Fruit fly (Drosophila melanogaster) whole organism, embryonic: ENCODE measurements around the gene CG43072.
A peak's percentile ranks its signal among the peaks of the same experiment; 100 is the strongest.

ENCODE experiments used
- Atf-2 ChIP-seq: fragments of 200-800 bp; sonication (Bioruptor generic); optimal IDR thresholded peaks from 2 replicates; lab custom pipeline; 2016; ENCODE audit warnings: missing biosample characterization, missing genetic modification characterization
- Awh ChIP-seq: fragments of 200-800 bp; sonication (Bioruptor generic); IDR thresholded peaks from 2 replicates; pipeline ENCODE4, ENCODE4 v1.3.6; 2022; ENCODE audit warnings: missing biosample characterization, missing genetic modification characterization
- CG10543 ChIP-seq: fragments of 200-800 bp; sonication (Bioruptor generic); optimal IDR thresholded peaks from 3 replicates; lab custom pipeline; 2017; ENCODE audit warnings: missing biosample characterization, mild to moderate bottlenecking, missing genetic modification characterization, moderate library complexity
- CG11247 ChIP-seq: fragments of 200-800 bp; sonication (Bioruptor generic); IDR thresholded peaks from 2 replicates; pipeline ENCODE4 v1.3.6; 2022; ENCODE audit warnings: missing biosample characterization, missing genetic modification characterization
- CG11398 ChIP-seq: fragments of 200-800 bp; sonication (Bioruptor generic); optimal IDR thresholded peaks from 2 replicates; lab custom pipeline; 2016; ENCODE audit warnings: missing biosample characterization, missing genetic modification characterization
- CG12219 ChIP-seq: fragments of 200-800 bp; sonication (Bioruptor generic); optimal IDR thresholded peaks from 3 replicates; lab custom pipeline; 2018; ENCODE audit warnings: missing biosample characterization, mild to moderate bottlenecking, missing genetic modification characterization
- CG12659 ChIP-seq: fragments of 200-800 bp; sonication (Bioruptor generic); optimal IDR thresholded peaks from 3 replicates; lab custom pipeline; 2017; ENCODE audit warnings: mild to moderate bottlenecking, missing biosample characterization, missing genetic modification reagents, missing genetic modification characterization
- CG13287 ChIP-seq: fragments of 200-800 bp; sonication (Bioruptor generic); IDR thresholded peaks from 2 replicates; pipeline ENCODE4 v1.3.6; 2022; ENCODE audit warnings: missing biosample characterization, missing genetic modification characterization; ENCODE audit not compliant: partially characterized antibody
- CG14441 ChIP-seq: fragments of 200-800 bp; sonication (Bioruptor generic); IDR thresholded peaks from 2 replicates; pipeline ENCODE4 v1.3.6; 2022; ENCODE audit warnings: missing biosample characterization, missing genetic modification characterization
- CG15514 ChIP-seq: fragments of 200-800 bp; sonication (Bioruptor generic); optimal IDR thresholded peaks from 3 replicates; lab custom pipeline; 2017; ENCODE audit warnings: missing biosample characterization, missing genetic modification characterization, mild to moderate bottlenecking, moderate library complexity, missing genetic modification reagents
- CG15601 ChIP-seq: fragments of 200-800 bp; sonication (Bioruptor generic); optimal IDR thresholded peaks from 3 replicates; lab custom pipeline; 2019; ENCODE audit warnings: missing biosample characterization, mild to moderate bottlenecking, missing genetic modification characterization, moderate library complexity
- CG16863 ChIP-seq: fragments of 200-800 bp; sonication (Bioruptor generic); optimal IDR thresholded peaks from 3 replicates; lab custom pipeline; 2016; ENCODE audit warnings: missing biosample characterization, missing genetic modification characterization
- CG17802 ChIP-seq: fragments of 200-800 bp; sonication (Bioruptor generic); optimal IDR thresholded peaks from 2 replicates; lab custom pipeline; 2018; ENCODE audit warnings: missing biosample characterization, mild to moderate bottlenecking, missing genetic modification characterization, moderate library complexity
- CG2678 ChIP-seq: fragments of 200-800 bp; sonication (Bioruptor generic); optimal IDR thresholded peaks from 3 replicates; lab custom pipeline; 2019; ENCODE audit warnings: missing biosample characterization, mild to moderate bottlenecking, missing genetic modification characterization, moderate library complexity
- CG30403 ChIP-seq: fragments of 200-800 bp; sonication (Bioruptor generic); optimal IDR thresholded peaks from 3 replicates; lab custom pipeline; 2016; ENCODE audit warnings: missing biosample characterization, missing genetic modification characterization
- CG32767 ChIP-seq: fragments of 200-800 bp; sonication (Bioruptor generic); IDR thresholded peaks from 2 replicates; pipeline ENCODE4 v1.3.6; 2022; ENCODE audit warnings: missing biosample characterization, missing genetic modification characterization
- CG3407 ChIP-seq: fragments of 200-800 bp; sonication (Bioruptor generic); optimal IDR thresholded peaks from 2 replicates; lab custom pipeline; 2018; ENCODE audit warnings: missing biosample characterization, mild to moderate bottlenecking, missing genetic modification characterization
- CG43689 ChIP-seq: fragments of 200-800 bp; sonication (Bioruptor generic); IDR thresholded peaks from 2 replicates; pipeline ENCODE4 v1.3.6; 2022; ENCODE audit warnings: missing biosample characterization, missing genetic modification characterization
- CG4854 ChIP-seq: fragments of 200-800 bp; sonication (Bioruptor generic); optimal IDR thresholded peaks from 2 replicates; lab custom pipeline; 2016; ENCODE audit warnings: missing biosample characterization, missing genetic modification characterization, inconsistent platforms
- CG6254 ChIP-seq: fragments of 200-800 bp; sonication (Bioruptor generic); optimal IDR thresholded peaks from 3 replicates; lab custom pipeline; 2017; ENCODE audit warnings: mild to moderate bottlenecking, missing biosample characterization, missing genetic modification reagents, missing genetic modification characterization
- CG6654 ChIP-seq: fragments of 200-800 bp; sonication (Bioruptor generic); optimal IDR thresholded peaks from 2 replicates; lab custom pipeline; 2017; ENCODE audit warnings: missing biosample characterization, mild to moderate bottlenecking, missing genetic modification characterization
- CG6813 ChIP-seq: fragments of 200-800 bp; sonication (Bioruptor generic); optimal IDR thresholded peaks from 2 replicates; lab custom pipeline; 2017; ENCODE audit warnings: missing biosample characterization, missing genetic modification characterization, mild to moderate bottlenecking, moderate library complexity, missing genetic modification reagents
- CG7963 ChIP-seq: fragments of 200-800 bp; sonication (Bioruptor generic); IDR thresholded peaks from 3 replicates; pipeline ENCODE4 v1.3.6; 2022; ENCODE audit warnings: missing biosample characterization, missing genetic modification characterization; ENCODE audit not compliant: partially characterized antibody
- Dbx ChIP-seq: fragments of 200-800 bp; sonication (Bioruptor generic); IDR thresholded peaks from 3 replicates; pipeline ENCODE4 v1.3.6; 2022; ENCODE audit warnings: missing biosample characterization, missing genetic modification characterization
- Drgx ChIP-seq: fragments of 200-800 bp; sonication (Bioruptor generic); IDR thresholded peaks from 2 replicates; pipeline ENCODE4 v1.3.6; 2022; ENCODE audit warnings: missing biosample characterization, missing genetic modification characterization
- Fer2 ChIP-seq: fragments of 200-800 bp; sonication (Bioruptor generic); optimal IDR thresholded peaks from 2 replicates; lab custom pipeline; 2018; ENCODE audit warnings: missing biosample characterization, mild to moderate bottlenecking, missing genetic modification characterization, moderate library complexity
- H2.0 ChIP-seq: fragments of 200-800 bp; sonication (Bioruptor generic); IDR thresholded peaks from 2 replicates; pipeline ENCODE4 v1.3.6; 2022; ENCODE audit warnings: missing biosample characterization, missing genetic modification characterization
- Hsf ChIP-seq: fragments of 200-800 bp; sonication (Bioruptor generic); optimal IDR thresholded peaks from 3 replicates; lab custom pipeline; 2016; ENCODE audit warnings: missing biosample characterization, missing genetic modification characterization
- Nf-YB ChIP-seq: fragments of 200-800 bp; sonication (Bioruptor generic); optimal IDR thresholded peaks from 3 replicates; lab custom pipeline; 2019; ENCODE audit warnings: missing biosample characterization, mild to moderate bottlenecking, missing genetic modification characterization, moderate library complexity
- NfI ChIP-seq: fragments of 200-800 bp; sonication (Bioruptor generic); optimal IDR thresholded peaks from 3 replicates; lab custom pipeline; 2018; ENCODE audit warnings: missing biosample characterization, mild to moderate bottlenecking, missing genetic modification characterization, moderate library complexity
- Ravus ChIP-seq: fragments of 200-800 bp; sonication (Bioruptor generic); IDR thresholded peaks from 2 replicates; pipeline ENCODE4 v1.3.6; 2022; ENCODE audit warnings: missing biosample characterization, missing genetic modification characterization
- Xbp1 ChIP-seq: fragments of 200-800 bp; sonication (Bioruptor generic); optimal IDR thresholded peaks from 3 replicates; lab custom pipeline; 2016; ENCODE audit warnings: missing biosample characterization, mild to moderate bottlenecking, missing genetic modification characterization
- Xrp1 ChIP-seq: fragments of 200-800 bp; sonication (Bioruptor generic); IDR thresholded peaks from 2 replicates; pipeline ENCODE4 v1.3.6; 2022; ENCODE audit warnings: missing biosample characterization, missing genetic modification characterization
- ato ChIP-seq: fragments of 200-800 bp; sonication (Bioruptor generic); IDR thresholded peaks from 2 replicates; pipeline ENCODE4 v1.3.6; 2022; ENCODE audit warnings: missing biosample characterization, missing genetic modification characterization; ENCODE audit not compliant: partially characterized antibody
- bcd ChIP-seq: fragments of 200-800 bp; sonication (Bioruptor generic); optimal IDR thresholded peaks from 2 replicates; lab custom pipeline; 2017; ENCODE audit warnings: missing biosample characterization, mild to moderate bottlenecking, missing genetic modification characterization
- caup ChIP-seq: fragments of 200-800 bp; sonication (Bioruptor generic); optimal IDR thresholded peaks from 3 replicates; lab custom pipeline; 2017; ENCODE audit warnings: missing biosample characterization, mild to moderate bottlenecking, missing genetic modification characterization, moderate library complexity; ENCODE audit not compliant: severe bottlenecking
- chinmo ChIP-seq: fragments of 200-800 bp; sonication (Bioruptor generic); IDR thresholded peaks from 4 replicates; pipeline ENCODE4 v1.3.6; 2022; ENCODE audit warnings: missing biosample characterization, missing genetic modification characterization; ENCODE audit not compliant: partially characterized antibody
- ci ChIP-seq: fragments of 200-800 bp; sonication (Bioruptor generic); IDR thresholded peaks from 3 replicates; pipeline ENCODE4 v1.3.6; 2022; ENCODE audit warnings: missing biosample characterization, missing genetic modification characterization
- croc ChIP-seq: fragments of 200-800 bp; sonication (Bioruptor generic); conservative IDR thresholded peaks from 3 replicates; pipeline ENCODE4 v1.3.6; 2022; ENCODE audit warnings: missing biosample characterization, missing genetic modification characterization
- da ChIP-seq: fragments of 200-800 bp; sonication (Bioruptor generic); optimal IDR thresholded peaks from 2 replicates; lab custom pipeline; 2016; ENCODE audit warnings: missing biosample characterization, missing genetic modification characterization
- dmrt99B ChIP-seq: fragments of 200-800 bp; sonication (Bioruptor generic); optimal IDR thresholded peaks from 2 replicates; lab custom pipeline; 2018; ENCODE audit warnings: missing biosample characterization, mild to moderate bottlenecking, missing genetic modification characterization, moderate library complexity
- dysf ChIP-seq: fragments of 200-800 bp; sonication (Bioruptor generic); IDR thresholded peaks from 3 replicates; pipeline ENCODE4 v1.3.6; 2022; ENCODE audit warnings: missing biosample characterization, missing genetic modification characterization
- gce ChIP-seq: fragments of 200-800 bp; sonication (Bioruptor generic); IDR thresholded peaks from 3 replicates; pipeline ENCODE4 v1.3.6; 2022; ENCODE audit warnings: missing biosample characterization, missing genetic modification characterization
- ham ChIP-seq: fragments of 200-800 bp; sonication (Bioruptor generic); IDR thresholded peaks from 2 replicates; pipeline ENCODE4 v1.3.6; 2022; ENCODE audit warnings: missing biosample characterization, missing genetic modification characterization
- her ChIP-seq: fragments of 200-800 bp; sonication (Bioruptor generic); optimal IDR thresholded peaks from 2 replicates; lab custom pipeline; 2016; ENCODE audit warnings: missing biosample characterization, missing genetic modification characterization
- kay ChIP-seq: fragments of 200-800 bp; sonication (Bioruptor generic); optimal IDR thresholded peaks from 2 replicates; lab custom pipeline; 2016; ENCODE audit warnings: missing biosample characterization, missing genetic modification characterization
- luna ChIP-seq: fragments of 200-800 bp; sonication (Bioruptor generic); optimal IDR thresholded peaks from 2 replicates; lab custom pipeline; 2016; ENCODE audit warnings: missing biosample characterization, missing genetic modification characterization
- sr ChIP-seq: fragments of 200-800 bp; sonication (Bioruptor generic); IDR thresholded peaks from 3 replicates; pipeline ENCODE4 v1.3.6; 2022; ENCODE audit warnings: missing biosample characterization, missing genetic modification characterization
- ssp ChIP-seq: fragments of 200-800 bp; sonication (Bioruptor generic); IDR thresholded peaks from 2 replicates; pipeline ENCODE4 v1.3.6; 2022; ENCODE audit warnings: missing biosample characterization, missing genetic modification characterization
- sug ChIP-seq: fragments of 200-800 bp; optimal IDR thresholded peaks from 2 replicates; lab custom pipeline; 2019; ENCODE audit warnings: missing biosample characterization, mild to moderate bottlenecking, missing genetic modification characterization, moderate library complexity
- yki ChIP-seq: fragments of >200 bp; optimal IDR thresholded peaks from 3 replicates; lab custom pipeline; 2018
- z ChIP-seq: fragments of 200-800 bp; sonication (Bioruptor generic); IDR thresholded peaks from 3 replicates; pipeline ENCODE4 v1.3.6; 2022; ENCODE audit warnings: missing biosample characterization, missing genetic modification characterization

The CG43072 gene

DNA sequence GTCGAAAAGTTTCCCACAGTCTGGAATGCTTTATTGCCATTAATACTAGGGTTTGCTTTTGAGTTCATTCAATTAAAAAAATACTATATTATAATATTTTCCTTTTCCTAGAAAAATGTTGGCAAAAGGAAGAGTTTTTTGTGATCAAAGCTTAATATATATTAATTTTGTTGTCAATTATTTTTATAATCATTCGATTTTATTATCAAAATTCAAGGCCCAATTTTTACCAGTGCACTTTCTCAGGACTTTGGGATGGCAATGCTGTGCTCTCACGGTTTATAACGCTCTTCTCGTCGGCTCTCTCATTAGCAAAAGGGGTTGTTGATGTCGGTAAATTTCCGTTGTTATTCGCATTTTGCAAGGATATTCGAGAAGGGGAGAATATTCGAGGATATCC, 18.6 kb upstream of the CG43072 start (continued):
- no peak for TF ChIP-seq CG7963 (GFP tag; lab: Robert Waterston, UW)
- TF ChIP-seq CG12659 (GFP tag; lab: Kevin White, UChicago), result no peak
- TF ChIP-seq Fer2 (tag; lab: Kevin White, UChicago), result no peak
- TF ChIP-seq ham (GFP tag; lab: Robert Waterston, UW), result no peak
- no peak for TF ChIP-seq CG3407
- TF ChIP-seq ssp (GFP tag; lab: Robert Waterston, UW), result no peak
- no peak for TF ChIP-seq Drgx
- TF ChIP-seq Atf-2 (GFP tag; lab: Kevin White, UChicago), result no peak
- TF ChIP-seq her, result no peak
- peak; percentile 14 for TF ChIP-seq CG6254
- TF ChIP-seq Dbx (GFP tag; lab: Robert Waterston, UW), result no peak
- no peak for TF ChIP-seq NfI (GFP tag; lab: Kevin White, UChicago)
- TF ChIP-seq CG4854, result no peak
- TF ChIP-seq Awh (GFP tag; lab: Robert Waterston, UW), result 0 out of 2 replicates have a peak, but pooled peaks have one; percentile 42
- no peak for TF ChIP-seq CG6654 (GFP tag; lab: Kevin White, UChicago)
- TF ChIP-seq ato (GFP tag; lab: Robert Waterston, UW), result no peak
- TF ChIP-seq CG14441 (GFP tag; lab: Robert Waterston, UW), result no peak
- TF ChIP-seq sug (tag; lab: Kevin White, UChicago), result no peak
- no peak for TF ChIP-seq Hsf (GFP tag; lab: Kevin White, UChicago)
- no peak for TF ChIP-seq Nf-YB (GFP tag; lab: Kevin White, UChicago)
- peak; percentile 59 for TF ChIP-seq CG2678 (tag; lab: Kevin White, UChicago)
- no peak for TF ChIP-seq sr (GFP tag; lab: Robert Waterston, UW)
- TF ChIP-seq croc (GFP tag; lab: Robert Waterston, UW), result no peak
- no peak for TF ChIP-seq caup (GFP tag; lab: Kevin White, UChicago)
- TF ChIP-seq CG15514 (GFP tag; lab: Kevin White, UChicago), result no peak
- peak; percentile 35 for TF ChIP-seq CG15601 (tag; lab: Kevin White, UChicago)
- no peak for TF ChIP-seq H2.0
- TF ChIP-seq CG17802 (tag; lab: Kevin White, UChicago), result no peak
- no peak for TF ChIP-seq CG43689 (GFP tag; lab: Robert Waterston, UW)
- TF ChIP-seq Ravus, result no peak
- TF ChIP-seq chinmo (GFP tag; lab: Robert Waterston, UW), result no peak
- peak; percentile 42 for TF ChIP-seq CG30403 (GFP tag; lab: Kevin White, UChicago)
- no peak for TF ChIP-seq CG32767 (GFP tag; lab: Robert Waterston, UW)
- TF ChIP-seq ci (GFP tag; lab: Robert Waterston, UW), result peak; percentile 71; the same call in 2 of the 3 replicates
- TF ChIP-seq Xrp1 (GFP tag; lab: Robert Waterston, UW), result peak; percentile 68
- TF ChIP-seq z (GFP tag; lab: Robert Waterston, UW), result no peak
- TF ChIP-seq da (GFP tag; lab: Kevin White, UChicago), result no peak
- TF ChIP-seq bcd (GFP tag; lab: Kevin White, UChicago), result no peak
- no peak for TF ChIP-seq luna (GFP tag; lab: Kevin White, UChicago)
- peak; percentile 32 for TF ChIP-seq dmrt99B
- no peak for TF ChIP-seq gce
- no peak for TF ChIP-seq CG11398
- TF ChIP-seq CG12219 (GFP tag; lab: Kevin White, UChicago), result no peak
- no peak for TF ChIP-seq dysf (GFP tag; lab: Robert Waterston, UW)
- no peak for TF ChIP-seq yki (lab: Kevin White, UChicago)
- TF ChIP-seq Xbp1 (GFP tag; lab: Kevin White, UChicago), result peak; percentile 39
- no peak for TF ChIP-seq CG16863 (GFP tag; lab: Kevin White, UChicago)
- no peak for TF ChIP-seq kay (GFP tag; lab: Kevin White, UChicago)
- no peak for TF ChIP-seq CG13287 (GFP tag; lab: Robert Waterston, UW)
- TF ChIP-seq CG10543 (GFP tag; lab: Kevin White, UChicago), result no peak
- no peak for TF ChIP-seq CG11247 (GFP tag; lab: Robert Waterston, UW)
- TF ChIP-seq CG6813 (GFP tag; lab: Kevin White, UChicago), result no peak
